Worm (Caenorhabditis elegans) whole organism, mixed stage, embryonic: ENCODE measurements around the gene F53H4.2.

ENCODE experiments used
- M03D4.4 ChIP-seq: sonication (generic microtip); optimal IDR thresholded peaks from 2 replicates; lab custom pipeline; 2017; ENCODE audit warnings: mild to moderate bottlenecking, missing genetic modification characterization, missing compliant biosample characterization
- bed-3 ChIP-seq: fragments of 200-800 bp; sonication (Bioruptor generic); optimal IDR thresholded peaks from 3 replicates; lab custom pipeline; 2018; ENCODE audit warnings: mild to moderate bottlenecking, missing genetic modification characterization, moderate library complexity, missing compliant biosample characterization
- blmp-1 ChIP-seq: fragments of 150-350 bp; optimal IDR thresholded peaks from 2 replicates; lab custom pipeline; 2014; ENCODE audit warnings: missing biosample characterization, missing genetic modification characterization
- ceh-39 ChIP-seq: fragments of 150-350 bp; optimal IDR thresholded peaks from 2 replicates; lab custom pipeline; 2014; ENCODE audit warnings: missing biosample characterization, missing genetic modification characterization
- ceh-43 ChIP-seq: fragments of 200-800 bp; sonication (Bioruptor generic); optimal IDR thresholded peaks from 2 replicates; lab custom pipeline; 2018; ENCODE audit warnings: mild to moderate bottlenecking, missing genetic modification characterization, moderate library complexity, missing compliant biosample characterization
- ces-1 ChIP-seq: fragments of 150-350 bp; optimal IDR thresholded peaks from 2 replicates; lab custom pipeline; 2014; ENCODE audit warnings: missing biosample characterization, missing genetic modification reagents, missing genetic modification characterization
- cnd-1 ChIP-seq: fragments of 200-800 bp; sonication (Bioruptor generic); optimal IDR thresholded peaks from 2 replicates; lab custom pipeline; 2018; ENCODE audit warnings: mild to moderate bottlenecking, missing genetic modification characterization, missing compliant biosample characterization
- drap-1 ChIP-seq: fragments of 200-800 bp; sonication (Bioruptor generic); optimal IDR thresholded peaks from 3 replicates; lab custom pipeline; 2018; ENCODE audit warnings: mild to moderate bottlenecking, missing genetic modification characterization, missing compliant biosample characterization
- elt-3 ChIP-seq: fragments of 150-350 bp; optimal IDR thresholded peaks from 2 replicates; lab custom pipeline; 2014; ENCODE audit warnings: missing biosample characterization, missing genetic modification characterization
- ham-2 ChIP-seq: fragments of 200-800 bp; sonication (Bioruptor generic); optimal IDR thresholded peaks from 2 replicates; lab custom pipeline; 2018; ENCODE audit warnings: mild to moderate bottlenecking, missing genetic modification characterization, missing compliant biosample characterization
- lin-13 ChIP-seq: fragments of 150-350 bp; optimal IDR thresholded peaks from 2 replicates; lab custom pipeline; 2014; ENCODE audit warnings: missing biosample characterization, missing genetic modification characterization
- lin-32 ChIP-seq: fragments of 200-800 bp; sonication (Bioruptor generic); optimal IDR thresholded peaks from 2 replicates; lab custom pipeline; 2018; ENCODE audit warnings: mild to moderate bottlenecking, missing genetic modification characterization, missing compliant biosample characterization
- lsy-2 ChIP-seq: fragments of 150-350 bp; optimal IDR thresholded peaks from 2 replicates; lab custom pipeline; 2014; ENCODE audit warnings: missing biosample characterization, missing genetic modification characterization
- mep-1 ChIP-seq: fragments of 150-350 bp; optimal IDR thresholded peaks from 2 replicates; lab custom pipeline; 2017; ENCODE audit warnings: missing biosample characterization, missing genetic modification reagents, missing genetic modification characterization, inconsistent platforms
- mls-2 ChIP-seq: sonication (generic microtip); optimal IDR thresholded peaks from 2 replicates; lab custom pipeline; 2016; ENCODE audit warnings: mild to moderate bottlenecking, missing genetic modification characterization, moderate library complexity, missing compliant biosample characterization
- nhr-12 ChIP-seq: fragments of 150-350 bp; optimal IDR thresholded peaks from 2 replicates; lab custom pipeline; 2014; ENCODE audit warnings: missing biosample characterization, missing genetic modification characterization
- nhr-2 ChIP-seq: fragments of 150-350 bp; optimal IDR thresholded peaks from 2 replicates; lab custom pipeline; 2014; ENCODE audit warnings: missing biosample characterization, missing genetic modification characterization
- nhr-237 ChIP-seq: fragments of 150-350 bp; optimal IDR thresholded peaks from 2 replicates; lab custom pipeline; 2014; ENCODE audit warnings: missing biosample characterization, missing genetic modification characterization
- nhr-28 ChIP-seq: fragments of 150-350 bp; optimal IDR thresholded peaks from 2 replicates; lab custom pipeline; 2014; ENCODE audit warnings: missing biosample characterization, missing genetic modification characterization
- nhr-76 ChIP-seq: sonication (generic microtip); optimal IDR thresholded peaks from 2 replicates; lab custom pipeline; 2017; ENCODE audit warnings: missing biosample characterization, missing genetic modification characterization
- pha-4 ChIP-seq: fragments of 150-350 bp; optimal IDR thresholded peaks from 2 replicates; lab custom pipeline; 2018; ENCODE audit warnings: missing biosample characterization, missing genetic modification reagents, missing genetic modification characterization
- snpc-4 ChIP-seq: fragments of 150-350 bp; optimal IDR thresholded peaks from 2 replicates; lab custom pipeline; 2014; ENCODE audit warnings: missing biosample characterization, missing genetic modification characterization
- sptf-1 ChIP-seq: sonication (generic microtip); optimal IDR thresholded peaks from 2 replicates; lab custom pipeline; 2017; ENCODE audit warnings: mild to moderate bottlenecking, missing genetic modification characterization, moderate library complexity, missing compliant biosample characterization
- tbx-8 ChIP-seq: fragments of 200-800 bp; sonication (Bioruptor generic); optimal IDR thresholded peaks from 2 replicates; lab custom pipeline; 2018; ENCODE audit warnings: mild to moderate bottlenecking, missing genetic modification characterization, moderate library complexity, missing compliant biosample characterization
- unc-120 ChIP-seq: sonication (generic microtip); optimal IDR thresholded peaks from 2 replicates; lab custom pipeline; 2017; ENCODE audit warnings: missing genetic modification characterization, missing compliant biosample characterization; ENCODE audit not compliant: poor library complexity, severe bottlenecking
- unc-39 ChIP-seq: fragments of 150-350 bp; optimal IDR thresholded peaks from 2 replicates; lab custom pipeline; 2014; ENCODE audit warnings: missing biosample characterization, missing genetic modification characterization
- unc-62 ChIP-seq: fragments of 150-350 bp; optimal IDR thresholded peaks from 2 replicates; lab custom pipeline; 2014; ENCODE audit warnings: missing biosample characterization, missing genetic modification reagents, missing genetic modification characterization
- zip-8 ChIP-seq: fragments of 150-350 bp; optimal IDR thresholded peaks from 2 replicates; lab custom pipeline; 2014; ENCODE audit warnings: missing biosample characterization, missing genetic modification characterization
- ztf-11 ChIP-seq: fragments of 150-350 bp; optimal IDR thresholded peaks from 2 replicates; lab custom pipeline; 2014; ENCODE audit warnings: missing biosample characterization, missing genetic modification characterization

Gene F53H4.2

DNA sequence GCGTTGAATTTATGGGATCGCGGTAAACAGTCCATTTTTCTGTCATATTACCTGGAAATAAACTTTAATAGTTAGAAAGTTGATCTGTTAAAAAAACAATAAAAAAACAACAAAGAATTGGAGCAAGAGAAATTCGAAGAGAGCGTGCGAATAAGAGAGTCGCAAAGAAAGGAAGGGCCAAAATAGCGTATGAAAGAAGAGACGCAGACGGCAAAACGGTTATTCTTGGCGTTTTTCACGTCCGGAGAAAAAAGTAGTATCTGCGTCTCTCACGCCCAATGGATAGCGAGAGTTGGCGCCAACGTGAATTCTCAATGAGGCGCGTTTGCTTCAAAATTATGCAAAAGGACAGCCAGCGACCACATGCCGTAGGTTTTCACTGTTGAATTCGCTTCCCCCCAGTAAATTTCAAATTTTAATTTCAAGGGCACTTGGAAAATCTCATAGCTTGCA, 3.6 kb downstream of the F53H4.2 start, which contains the start of gene F53H4.6:
Gene F53H4.6 (minus strand): TSS at position 51 of the 453 bp plus-strand sequence.
- TF ChIP-seq mls-2 (tag; lab: Kevin White, UChicago) (peak; percentile 30), lsy-2 (tag; lab: Kevin White, UChicago) (peak; percentile 9), unc-39 (tag; lab: Kevin White, UChicago) (no peak)

DNA sequence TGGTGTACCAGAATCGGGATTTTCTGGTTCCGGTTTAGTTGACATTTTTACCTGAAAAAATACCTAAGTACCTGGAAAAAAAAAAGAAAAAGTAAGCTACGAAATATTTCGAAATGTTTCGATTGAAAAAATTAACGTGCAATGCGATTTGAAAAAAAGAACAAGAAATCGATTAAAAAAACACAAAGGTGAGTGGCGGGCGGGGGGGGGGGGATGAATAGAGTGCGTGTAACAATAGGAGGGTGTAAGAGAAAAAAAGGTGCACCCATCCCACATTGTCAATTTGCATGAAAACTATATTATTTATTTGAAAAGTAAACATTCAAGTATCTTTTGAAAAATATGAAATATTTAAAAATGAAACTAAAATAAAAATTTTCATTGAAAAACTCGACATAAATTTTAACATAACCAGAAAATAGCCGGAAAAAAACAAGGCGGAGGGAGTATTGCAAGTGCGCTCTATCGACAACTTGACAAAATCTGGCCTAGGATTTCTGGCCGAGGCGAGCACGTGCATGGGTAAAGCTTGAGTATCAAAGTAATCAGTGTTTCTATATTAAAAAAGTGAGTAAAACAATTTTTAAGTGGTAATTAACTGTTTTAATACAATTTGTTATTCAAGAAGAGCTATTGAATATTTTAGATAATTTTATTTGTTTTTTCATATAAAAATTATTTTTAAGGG, 9.1 kb downstream of the F53H4.2 start, which contains the start of the genes csb-1 and F53H4.4:
Gene csb-1 (minus strand): TSS at position 51 of the 688 bp plus-strand sequence.
Gene F53H4.4 (plus strand): TSS at position 520 of the 688 bp plus-strand sequence.
- TF ChIP-seq sptf-1 (tag; lab: Kevin White, UChicago) (peak; percentile 11), lsy-2 (tag; lab: Kevin White, UChicago) (peak; percentile 16), M03D4.4 (tag; lab: Kevin White, UChicago) (no peak), lin-13 (tag; lab: Kevin White, UChicago) (peak; percentile 37), mep-1 (tag; lab: Kevin White, UChicago) (peak; percentile 84), elt-3 (tag; lab: Kevin White, UChicago) (no peak), bed-3 (GFP tag; lab: Kevin White, UChicago) (no peak), zip-8 (tag; lab: Kevin White, UChicago) (no peak), nhr-28 (tag; lab: Kevin White, UChicago) (no peak), unc-39 (tag; lab: Kevin White, UChicago) (no peak)

DNA sequence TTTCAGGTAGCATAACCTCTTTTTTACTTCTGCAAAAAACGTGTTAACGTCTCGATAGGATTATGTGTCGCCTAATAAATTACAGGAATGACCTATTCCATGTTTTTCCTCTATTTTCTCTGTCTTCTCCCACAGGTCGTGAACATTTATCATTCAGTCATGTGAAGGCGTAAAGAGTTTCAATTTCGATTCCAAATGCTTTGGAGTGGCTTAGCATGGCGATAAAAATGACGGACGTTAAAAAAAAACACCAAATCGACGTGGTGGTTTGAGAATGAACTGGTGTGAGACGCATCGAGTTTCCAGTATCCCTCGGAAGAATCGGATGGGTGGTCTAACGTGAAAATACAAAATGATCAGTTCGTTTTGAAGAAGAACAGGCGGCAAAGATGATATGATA, 12.6 kb downstream of the F53H4.2 start:
- no peak for TF ChIP-seq ces-1
- TF ChIP-seq unc-120 (tag; lab: Kevin White, UChicago) = no peak
- no peak for TF ChIP-seq blmp-1 (tag; lab: Kevin White, UChicago)
- no peak for TF ChIP-seq tbx-8 (GFP tag; lab: Kevin White, UChicago)
- TF ChIP-seq nhr-2 = no peak
- TF ChIP-seq M03D4.4 (tag; lab: Kevin White, UChicago) = no peak
- TF ChIP-seq drap-1 (GFP tag; lab: Kevin White, UChicago) = no peak
- no peak for TF ChIP-seq mls-2 (tag; lab: Kevin White, UChicago)
- TF ChIP-seq lsy-2 (tag; lab: Kevin White, UChicago) = no peak
- no peak for TF ChIP-seq unc-62 (GFP tag; lab: Kevin White, UChicago)

DNA sequence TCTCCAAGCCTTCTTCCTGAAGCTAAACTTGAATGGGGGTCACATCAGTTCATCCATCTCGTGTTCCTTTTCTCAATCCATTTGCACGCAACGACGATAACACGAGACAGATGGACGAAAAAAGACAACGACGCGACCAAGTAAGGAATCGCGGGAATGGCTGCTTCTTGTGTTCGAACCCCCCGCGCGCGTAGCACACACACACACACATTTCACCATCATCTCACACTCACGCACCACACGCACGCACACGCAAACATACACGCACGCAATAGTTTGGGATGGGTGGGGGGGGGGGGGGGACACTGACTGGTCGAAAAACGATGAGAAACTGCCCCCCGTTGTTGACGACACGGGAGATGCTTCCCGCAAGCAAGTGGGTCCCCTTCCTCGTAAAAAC, 20.0 kb downstream of the F53H4.2 start:
- no peak for TF ChIP-seq ceh-43 (GFP tag; lab: Kevin White, UChicago)
- peak; percentile 60 for TF ChIP-seq sptf-1 (tag; lab: Kevin White, UChicago)
- TF ChIP-seq bed-3 (GFP tag; lab: Kevin White, UChicago) = no peak
- peak; percentile 46 for TF ChIP-seq mls-2 (tag; lab: Kevin White, UChicago)
- no peak for TF ChIP-seq unc-62 (GFP tag; lab: Kevin White, UChicago)
- TF ChIP-seq nhr-237 (tag; lab: Kevin White, UChicago) = no peak
- TF ChIP-seq ceh-39 = no peak
- peak; percentile 59 for TF ChIP-seq cnd-1 (tag; lab: Kevin White, UChicago)
- peak; percentile 53 for TF ChIP-seq ham-2 (GFP tag; lab: Kevin White, UChicago)
- TF ChIP-seq lin-13 (tag; lab: Kevin White, UChicago) = no peak
- no peak for TF ChIP-seq elt-3 (tag; lab: Kevin White, UChicago)
- TF ChIP-seq lin-32 (GFP tag; lab: Kevin White, UChicago) = no peak
- peak; percentile 42 for TF ChIP-seq M03D4.4 (tag; lab: Kevin White, UChicago)
- no peak for TF ChIP-seq pha-4 (tag; lab: Kevin White, UChicago)
- no peak for TF ChIP-seq unc-39 (tag; lab: Kevin White, UChicago)
- TF ChIP-seq nhr-12 = no peak
- TF ChIP-seq zip-8 (tag; lab: Kevin White, UChicago) = no peak
- no peak for TF ChIP-seq nhr-2
- TF ChIP-seq ztf-11 (tag; lab: Kevin White, UChicago) = no peak
- no peak for TF ChIP-seq ces-1
- TF ChIP-seq nhr-76 (tag; lab: Kevin White, UChicago) = no peak

DNA sequence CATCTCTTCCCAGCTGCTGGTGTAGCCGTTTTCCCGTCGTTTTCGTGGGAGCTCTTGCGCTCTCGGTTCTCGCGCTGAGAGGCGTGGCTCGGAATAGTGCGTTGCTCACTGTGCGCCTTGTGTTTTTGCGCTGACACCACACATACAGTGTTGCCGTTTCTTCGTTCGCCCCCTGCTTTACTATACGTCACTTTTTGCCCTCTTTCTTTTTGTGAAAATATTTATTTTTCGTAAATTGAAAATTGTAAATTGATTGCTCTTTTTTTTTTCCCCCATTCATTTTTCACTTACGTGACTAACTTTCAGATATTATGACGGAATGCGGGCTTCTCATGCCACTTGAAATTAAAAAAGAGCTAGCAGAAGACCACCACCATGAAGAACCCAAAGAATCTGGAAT, 21.8 kb downstream of the F53H4.2 start, which contains the start of gene gmeb-2:
Gene gmeb-2 (plus strand): TSS at position 301 of the 400 bp plus-strand sequence.
- no peak for TF ChIP-seq mep-1 (tag; lab: Kevin White, UChicago)
- no peak for TF ChIP-seq elt-3 (tag; lab: Kevin White, UChicago)
- TF ChIP-seq tbx-8 (GFP tag; lab: Kevin White, UChicago) = no peak
- TF ChIP-seq nhr-28 (tag; lab: Kevin White, UChicago) = no peak
- TF ChIP-seq lin-13 (tag; lab: Kevin White, UChicago) = no peak
- TF ChIP-seq unc-62 (GFP tag; lab: Kevin White, UChicago) = no peak
- TF ChIP-seq snpc-4 (tag; lab: Kevin White, UChicago) = no peak
- no peak for TF ChIP-seq blmp-1 (tag; lab: Kevin White, UChicago)
- TF ChIP-seq lin-32 (GFP tag; lab: Kevin White, UChicago) = no peak
- no peak for TF ChIP-seq nhr-12
- no peak for TF ChIP-seq ces-1
- TF ChIP-seq nhr-237 (tag; lab: Kevin White, UChicago) = no peak
